Fruit fly (Drosophila melanogaster) whole organism, embryonic: Measurements from ENCODE around the gene Nlg4.

ENCODE experiments used
- Bgb ChIP-seq: fragments of 200-800 bp; sonication (Bioruptor generic); IDR thresholded peaks from 2 replicates; pipeline ENCODE4 v1.3.6; 2022; ENCODE audit warnings: missing biosample characterization, missing genetic modification characterization; ENCODE audit not compliant: partially characterized antibody
- CG10462 ChIP-seq: fragments of 200-800 bp; sonication (Bioruptor generic); optimal IDR thresholded peaks from 2 replicates; lab custom pipeline; 2016; ENCODE audit warnings: missing biosample characterization, missing genetic modification characterization
- CG10565 ChIP-seq: fragments of 200-800 bp; sonication (Bioruptor generic); optimal IDR thresholded peaks from 3 replicates; lab custom pipeline; 2016; ENCODE audit warnings: missing biosample characterization, mild to moderate bottlenecking, missing genetic modification characterization
- CG10959 ChIP-seq: fragments of 200-800 bp; sonication (Bioruptor generic); IDR thresholded peaks from 2 replicates; pipeline ENCODE4 v1.3.6; 2022; ENCODE audit warnings: missing biosample characterization, missing genetic modification characterization
- CG12236 ChIP-seq: fragments of 200-800 bp; sonication (Bioruptor generic); optimal IDR thresholded peaks from 2 replicates; lab custom pipeline; 2016; ENCODE audit warnings: missing biosample characterization, missing genetic modification characterization
- CG1233 ChIP-seq: fragments of 200-800 bp; sonication (Bioruptor generic); optimal IDR thresholded peaks from 4 replicates; lab custom pipeline; 2018; ENCODE audit warnings: missing biosample characterization, mild to moderate bottlenecking, missing genetic modification characterization
- CG13123 ChIP-seq: fragments of 200-800 bp; sonication (Bioruptor generic); optimal IDR thresholded peaks from 2 replicates; lab custom pipeline; 2016; ENCODE audit warnings: missing biosample characterization, missing genetic modification characterization
- CG15011 ChIP-seq: fragments of 200-800 bp; sonication (Bioruptor generic); optimal IDR thresholded peaks from 3 replicates; lab custom pipeline; 2018; ENCODE audit warnings: missing biosample characterization, mild to moderate bottlenecking, missing genetic modification characterization
- CG17912 ChIP-seq: fragments of 200-800 bp; sonication (Bioruptor generic); optimal IDR thresholded peaks from 2 replicates; lab custom pipeline; 2018; ENCODE audit warnings: missing biosample characterization, mild to moderate bottlenecking, missing genetic modification characterization
- CG18011 ChIP-seq: fragments of 200-800 bp; sonication (Bioruptor generic); optimal IDR thresholded peaks from 2 replicates; lab custom pipeline; 2017; ENCODE audit warnings: missing biosample characterization, missing genetic modification characterization, mild to moderate bottlenecking, moderate library complexity, missing genotype
- CG18764 ChIP-seq: fragments of 200-800 bp; sonication (Bioruptor generic); optimal IDR thresholded peaks from 3 replicates; lab custom pipeline; 2016; ENCODE audit warnings: missing biosample characterization, missing genetic modification characterization
- CG2116 ChIP-seq: fragments of 200-800 bp; sonication (Bioruptor generic); optimal IDR thresholded peaks from 3 replicates; lab custom pipeline; 2018; ENCODE audit warnings: missing biosample characterization, mild to moderate bottlenecking, missing genetic modification characterization
- CG2678 ChIP-seq: fragments of 200-800 bp; sonication (Bioruptor generic); optimal IDR thresholded peaks from 3 replicates; lab custom pipeline; 2019; ENCODE audit warnings: missing biosample characterization, mild to moderate bottlenecking, missing genetic modification characterization, moderate library complexity
- CG4617 ChIP-seq: fragments of 200-800 bp; sonication (Bioruptor generic); optimal IDR thresholded peaks from 3 replicates; lab custom pipeline; 2016; ENCODE audit warnings: missing biosample characterization, missing genetic modification characterization, borderline replicate concordance
- CG4854 ChIP-seq: fragments of 200-800 bp; sonication (Bioruptor generic); optimal IDR thresholded peaks from 2 replicates; lab custom pipeline; 2016; ENCODE audit warnings: missing biosample characterization, missing genetic modification characterization, inconsistent platforms
- CG5245 ChIP-seq: fragments of 200-800 bp; sonication (Bioruptor generic); optimal IDR thresholded peaks from 3 replicates; lab custom pipeline; 2016; ENCODE audit warnings: missing biosample characterization, missing genetic modification characterization
- CG6272 ChIP-seq: fragments of 200-800 bp; sonication (Bioruptor generic); IDR thresholded peaks from 2 replicates; pipeline ENCODE4 v1.3.6; 2022; ENCODE audit warnings: missing biosample characterization, missing genetic modification characterization
- CG6683 ChIP-seq: fragments of 200-800 bp; sonication (Bioruptor generic); optimal IDR thresholded peaks from 2 replicates; lab custom pipeline; 2017; ENCODE audit warnings: missing biosample characterization, mild to moderate bottlenecking, missing genetic modification characterization, missing genetic modification reagents
- CG6765 ChIP-seq: fragments of 200-800 bp; sonication (Bioruptor generic); optimal IDR thresholded peaks from 3 replicates; lab custom pipeline; 2017; ENCODE audit warnings: missing biosample characterization, mild to moderate bottlenecking, missing genetic modification characterization
- CG7786 ChIP-seq: fragments of 200-800 bp; sonication (Bioruptor generic); optimal IDR thresholded peaks from 2 replicates; lab custom pipeline; 2016; ENCODE audit warnings: missing biosample characterization, missing genetic modification characterization
- CG9609 ChIP-seq: fragments of 200-800 bp; sonication (Bioruptor generic); optimal IDR thresholded peaks from 3 replicates; lab custom pipeline; 2016; ENCODE audit warnings: missing biosample characterization, missing genetic modification characterization
- CG9876 ChIP-seq: fragments of 200-800 bp; sonication (Bioruptor generic); optimal IDR thresholded peaks from 2 replicates; lab custom pipeline; 2016; ENCODE audit warnings: missing biosample characterization, missing genetic modification characterization
- CoRest ChIP-seq: fragments of 200-800 bp; sonication (Bioruptor generic); optimal IDR thresholded peaks from 3 replicates; lab custom pipeline; 2018; ENCODE audit warnings: missing biosample characterization, mild to moderate bottlenecking, missing genetic modification characterization, moderate library complexity
- Dek ChIP-seq: fragments of 200-800 bp; sonication (Bioruptor generic); optimal IDR thresholded peaks from 3 replicates; lab custom pipeline; 2019; ENCODE audit warnings: missing biosample characterization, mild to moderate bottlenecking, missing genetic modification characterization, moderate library complexity
- Dll ChIP-seq: fragments of 200-800 bp; sonication (Bioruptor generic); IDR thresholded peaks from 4 replicates; pipeline ENCODE4 v1.3.6; 2022; ENCODE audit warnings: missing biosample characterization, missing genetic modification characterization; ENCODE audit not compliant: partially characterized antibody
- Hmr ChIP-seq: fragments of 200-800 bp; sonication (Bioruptor generic); optimal IDR thresholded peaks from 3 replicates; lab custom pipeline; 2017; ENCODE audit warnings: mild to moderate bottlenecking, missing biosample characterization, missing genetic modification reagents, missing genetic modification characterization
- Hmx ChIP-seq: fragments of 200-800 bp; sonication (Bioruptor generic); optimal IDR thresholded peaks from 2 replicates; lab custom pipeline; 2016; ENCODE audit warnings: missing biosample characterization, missing genetic modification characterization
- Hr3 ChIP-seq: fragments of 200-800 bp; sonication (Bioruptor generic); optimal IDR thresholded peaks from 3 replicates; lab custom pipeline; 2016; ENCODE audit warnings: missing biosample characterization, missing genetic modification characterization
- Lhr ChIP-seq: fragments of 200-800 bp; sonication (Bioruptor generic); optimal IDR thresholded peaks from 3 replicates; lab custom pipeline; 2017; ENCODE audit warnings: mild to moderate bottlenecking, missing biosample characterization, missing genetic modification reagents, missing genetic modification characterization
- Lpt ChIP-seq: fragments of >200 bp; optimal IDR thresholded peaks from 2 replicates; lab custom pipeline; 2018; ENCODE audit warnings: missing biosample characterization, missing genetic modification characterization
- MTF-1 ChIP-seq: fragments of 200-800 bp; sonication (Bioruptor generic); optimal IDR thresholded peaks from 2 replicates; lab custom pipeline; 2018; ENCODE audit warnings: missing biosample characterization, mild to moderate bottlenecking, missing genetic modification characterization, borderline replicate concordance
- Med ChIP-seq: fragments of 200-800 bp; sonication (Bioruptor generic); peaks from one replicate; lab custom pipeline; 2016; ENCODE audit warnings: missing biosample characterization, missing genetic modification characterization, mild to moderate bottlenecking, inconsistent platforms, moderate library complexity
- NFAT ChIP-seq: fragments of 200-800 bp; sonication (Bioruptor generic); IDR thresholded peaks from 2 replicates; pipeline ENCODE4 v1.3.6; 2022; ENCODE audit warnings: missing biosample characterization, missing genetic modification characterization
- Oli ChIP-seq: fragments of 200-800 bp; sonication (Bioruptor generic); optimal IDR thresholded peaks from 2 replicates; lab custom pipeline; 2018; ENCODE audit warnings: missing biosample characterization, mild to moderate bottlenecking, missing genetic modification characterization, moderate library complexity
- Sin3A ChIP-seq: fragments of >200 bp; optimal IDR thresholded peaks from 2 replicates; lab custom pipeline; 2018
- Sox100B ChIP-seq: fragments of 200-800 bp; sonication (Bioruptor generic); optimal IDR thresholded peaks from 3 replicates; lab custom pipeline; 2018; ENCODE audit warnings: missing biosample characterization, mild to moderate bottlenecking, missing genetic modification characterization
- Stat92E ChIP-seq, 3 experiments: fragments of >200 bp in 2 of 3; fragments of 200-800 bp in 1 of 3; sonication (Bioruptor generic) in 1 of 3; optimal IDR thresholded peaks; 2 replicates each; lab custom pipeline; 2017 to 2019; ENCODE audit warnings: missing biosample characterization in 3 of 3, missing genetic modification characterization in 3 of 3, mild to moderate bottlenecking in 1 of 3, moderate library complexity in 1 of 3
- ab ChIP-seq: fragments of 200-800 bp; sonication (Bioruptor generic); optimal IDR thresholded peaks from 2 replicates; lab custom pipeline; 2016; ENCODE audit warnings: missing biosample characterization, missing genetic modification characterization
- bowl ChIP-seq: fragments of 200-800 bp; sonication (Bioruptor generic); IDR thresholded peaks from 2 replicates; pipeline ENCODE4 v1.3.6; 2022; ENCODE audit warnings: missing biosample characterization, missing genetic modification characterization
- croc ChIP-seq: fragments of 200-800 bp; sonication (Bioruptor generic); conservative IDR thresholded peaks from 3 replicates; pipeline ENCODE4 v1.3.6; 2022; ENCODE audit warnings: missing biosample characterization, missing genetic modification characterization
- da ChIP-seq: fragments of 200-800 bp; sonication (Bioruptor generic); optimal IDR thresholded peaks from 2 replicates; lab custom pipeline; 2016; ENCODE audit warnings: missing biosample characterization, missing genetic modification characterization
- en ChIP-seq: fragments of 200-800 bp; sonication (Bioruptor generic); optimal IDR thresholded peaks from 2 replicates; lab custom pipeline; 2016; ENCODE audit warnings: missing biosample characterization, missing genetic modification characterization
- esg ChIP-seq: fragments of 200-800 bp; sonication (Bioruptor generic); conservative IDR thresholded peaks from 2 replicates; pipeline ENCODE4 v1.3.6; 2022; ENCODE audit warnings: missing biosample characterization, missing genetic modification characterization
- fd96Cb ChIP-seq: fragments of 200-800 bp; sonication (Bioruptor generic); optimal IDR thresholded peaks from 2 replicates; lab custom pipeline; 2018; ENCODE audit warnings: missing biosample characterization, mild to moderate bottlenecking, missing genetic modification characterization, moderate library complexity
- gem ChIP-seq: fragments of 200-800 bp; sonication (Bioruptor generic); optimal IDR thresholded peaks from 2 replicates; lab custom pipeline; 2019; ENCODE audit warnings: missing biosample characterization, mild to moderate bottlenecking, missing genetic modification characterization, moderate library complexity
- jumu ChIP-seq: fragments of 200-800 bp; sonication (Bioruptor generic); optimal IDR thresholded peaks from 3 replicates; lab custom pipeline; 2016; ENCODE audit warnings: missing biosample characterization, missing genetic modification characterization
- knrl ChIP-seq: fragments of 200-800 bp; sonication (Bioruptor generic); IDR thresholded peaks from 3 replicates; pipeline ENCODE4 v1.3.6; 2022; ENCODE audit warnings: missing biosample characterization, missing genetic modification characterization; ENCODE audit not compliant: partially characterized antibody
- sd ChIP-seq: fragments of 200-800 bp; sonication (Bioruptor generic); optimal IDR thresholded peaks from 3 replicates; lab custom pipeline; 2018; ENCODE audit warnings: missing biosample characterization, mild to moderate bottlenecking, missing genetic modification characterization, moderate library complexity
- stwl ChIP-seq: fragments of 200-800 bp; sonication (Bioruptor generic); optimal IDR thresholded peaks from 3 replicates; lab custom pipeline; 2018; ENCODE audit warnings: missing biosample characterization, mild to moderate bottlenecking, missing genetic modification characterization, moderate library complexity
- wor ChIP-seq: fragments of 200-800 bp; sonication (Bioruptor generic); IDR thresholded peaks from 2 replicates; pipeline ENCODE4 v1.3.6; 2022; ENCODE audit warnings: missing biosample characterization, missing genetic modification characterization

The Nlg4 gene

dm6 chr3R:20259440-20260170 is 55.0 kb downstream of the Nlg4 start (continued):
- TF ChIP-seq CG2116 (GFP tag; lab: Kevin White, UChicago) = peak; percentile 24
- TF ChIP-seq ab (GFP tag; lab: Kevin White, UChicago) = no peak
- TF ChIP-seq Lhr (GFP tag; lab: Kevin White, UChicago) = peak; percentile 21
- no peak for TF ChIP-seq CG5245 (GFP tag; lab: Kevin White, UChicago)
- peak; percentile 41 for TF ChIP-seq Oli (tag; lab: Kevin White, UChicago)
- TF ChIP-seq CG13123 (GFP tag; lab: Kevin White, UChicago) = no peak
- no peak for TF ChIP-seq CG17912 (GFP tag; lab: Kevin White, UChicago)
- no peak for TF ChIP-seq jumu (GFP tag; lab: Kevin White, UChicago)
- TF ChIP-seq CG10959 = no peak
- no peak for TF ChIP-seq CG12236 (GFP tag; lab: Kevin White, UChicago)
- TF ChIP-seq Stat92E (GFP tag; optimal IDR thresholded peaks at IDR 0.05; lab: Kevin White, UChicago) = no peak
- no peak for TF ChIP-seq knrl (GFP tag; lab: Robert Waterston, UW)
- TF ChIP-seq Lpt (GFP tag; lab: Kevin White, UChicago) = no peak
- TF ChIP-seq gem (tag; lab: Kevin White, UChicago) = peak; percentile 60
- TF ChIP-seq CG1233 (GFP tag; lab: Kevin White, UChicago) = no peak
- TF ChIP-seq CG18764 = peak; percentile 30
- TF ChIP-seq NFAT (GFP tag; lab: Robert Waterston, UW) = no peak
- TF ChIP-seq fd96Cb (tag; lab: Kevin White, UChicago) = peak; percentile 43
- peak; percentile 80 for TF ChIP-seq Med (GFP tag; lab: Kevin White, UChicago)
- no peak for TF ChIP-seq CG6272 (GFP tag; lab: Robert Waterston, UW)
- no peak for TF ChIP-seq Dll (GFP tag; lab: Robert Waterston, UW)
- TF ChIP-seq Hr3 (GFP tag; lab: Kevin White, UChicago) = no peak
- no peak for TF ChIP-seq CG15011
- TF ChIP-seq en (GFP tag; lab: Kevin White, UChicago) = no peak
- peak; percentile 11 for TF ChIP-seq CG6683 (GFP tag; lab: Kevin White, UChicago)
- TF ChIP-seq Hmx (GFP tag; lab: Kevin White, UChicago) = no peak
- TF ChIP-seq CG7786 (GFP tag; lab: Kevin White, UChicago) = no peak
- TF ChIP-seq Dek = no peak
- TF ChIP-seq CG10462 (GFP tag; lab: Kevin White, UChicago) = no peak
- no peak for TF ChIP-seq CG6765 (GFP tag; lab: Kevin White, UChicago)
- no peak for TF ChIP-seq stwl (tag; lab: Kevin White, UChicago)
- TF ChIP-seq Bgb = no peak
- TF ChIP-seq CG4854 (GFP tag; lab: Kevin White, UChicago) = no peak
- TF ChIP-seq sd (tag; lab: Kevin White, UChicago) = no peak
- TF ChIP-seq CG9876 (GFP tag; lab: Kevin White, UChicago) = no peak
- no peak for TF ChIP-seq CG10565 (GFP tag; lab: Kevin White, UChicago)
- no peak for TF ChIP-seq CG18011 (GFP tag; lab: Kevin White, UChicago)
- TF ChIP-seq Sin3A (lab: Kevin White, UChicago) = no peak
- TF ChIP-seq Hmr (GFP tag; lab: Kevin White, UChicago) = peak; percentile 65
- no peak for TF ChIP-seq croc (GFP tag; lab: Robert Waterston, UW)
- TF ChIP-seq CG9609 = no peak
- TF ChIP-seq CG4617 = no peak
- no peak for TF ChIP-seq esg (GFP tag; lab: Robert Waterston, UW)
- no peak for TF ChIP-seq wor (GFP tag; lab: Robert Waterston, UW)
- peak; percentile 56 for TF ChIP-seq Sox100B (GFP tag; lab: Kevin White, UChicago)
- TF ChIP-seq CoRest (tag; lab: Kevin White, UChicago) = peak; percentile 71
- TF ChIP-seq da (GFP tag; lab: Kevin White, UChicago) = no peak
- TF ChIP-seq MTF-1 (GFP tag; lab: Kevin White, UChicago) = peak; percentile 48
- no peak for TF ChIP-seq bowl (GFP tag; lab: Robert Waterston, UW)
- TF ChIP-seq CG2678 (tag; lab: Kevin White, UChicago) = peak; percentile 79
